Fruit fly (Drosophila melanogaster): Measurements from ENCODE around the gene CG13786.
A peak's percentile ranks its signal among the peaks of the same experiment; 100 is the strongest.

Gene CG13786

dm6 chr2L:7215657-7216056, 37.1 kb downstream of the CG13786 start (continued):
- TF ChIP-seq CG3407 (GFP tag; optimal IDR thresholded peaks at IDR 0.05) (peak; percentile 16), CG14667 (GFP tag; IDR thresholded peaks at IDR 0.05) (no peak), Drgx (GFP tag; IDR thresholded peaks at IDR 0.05) (no peak), Lim3 (GFP tag; IDR thresholded peaks at IDR 0.05) (no peak), CG17568 (GFP tag; optimal IDR thresholded peaks at IDR 0.05) (peak; percentile 50), stwl (tag; optimal IDR thresholded peaks at IDR 0.05) (no peak), Hand (GFP tag; optimal IDR thresholded peaks at IDR 0.05) (no peak), CG12744 (GFP tag; optimal IDR thresholded peaks at IDR 0.05) (no peak), C15 (GFP tag; IDR thresholded peaks at IDR 0.05) (no peak), sens-2 (GFP tag; IDR thresholded peaks at IDR 0.05) (no peak), Nf-YB (GFP tag; optimal IDR thresholded peaks at IDR 0.05) (no peak), prd (optimal IDR thresholded peaks at IDR 0.05) (no peak), prd (GFP tag; IDR thresholded peaks at IDR 0.05) (no peak), CG15269 (tag; optimal IDR thresholded peaks at IDR 0.05) (no peak), trh (GFP tag; optimal IDR thresholded peaks at IDR 0.05) (no peak), CG13894 (tag; optimal IDR thresholded peaks at IDR 0.05) (no peak), Hsf (GFP tag; optimal IDR thresholded peaks at IDR 0.05) (no peak), Xbp1 (GFP tag; optimal IDR thresholded peaks at IDR 0.05) (no peak), PHDP (tag; optimal IDR thresholded peaks at IDR 0.05) (peak; percentile 24), Ets97D (GFP tag; optimal IDR thresholded peaks at IDR 0.05) (no peak), BtbVII (GFP tag; optimal IDR thresholded peaks at IDR 0.05) (peak; percentile 30), Ptx1 (GFP tag; IDR thresholded peaks at IDR 0.05) (no peak), fd64A (GFP tag; optimal IDR thresholded peaks at IDR 0.05) (peak; percentile 24), CG17802 (tag; optimal IDR thresholded peaks at IDR 0.05) (no peak), Dip2 (GFP tag; IDR thresholded peaks at IDR 0.05) (no peak), CG17912 (GFP tag; optimal IDR thresholded peaks at IDR 0.05) (no peak), ham (GFP tag; IDR thresholded peaks at IDR 0.05) (no peak), Jarid2 (GFP tag; optimal IDR thresholded peaks at IDR 0.05) (no peak), CG7372 (GFP tag; IDR thresholded peaks at IDR 0.05) (no peak), D (optimal IDR thresholded peaks at IDR 0.05) (no peak), D (GFP tag; optimal IDR thresholded peaks at IDR 0.05) (no peak), pum (GFP tag; optimal IDR thresholded peaks at IDR 0.05) (no peak), Xrp1 (GFP tag; IDR thresholded peaks at IDR 0.05) (no peak), CG7839 (tag; optimal IDR thresholded peaks at IDR 0.05) (peak; percentile 7), CG31365 (tag; optimal IDR thresholded peaks at IDR 0.05) (no peak), caup (GFP tag; optimal IDR thresholded peaks at IDR 0.05; ENCODE audit: severe bottlenecking) (peak; percentile 25), org-1 (GFP tag; optimal IDR thresholded peaks at IDR 0.05) (peak; percentile 28), peb (GFP tag; IDR thresholded peaks at IDR 0.05) (no peak), CG9727 (GFP tag; optimal IDR thresholded peaks at IDR 0.05) (no peak), CG31441 (GFP tag; IDR thresholded peaks at IDR 0.05) (no peak), Sox100B (GFP tag; optimal IDR thresholded peaks at IDR 0.05) (no peak), CG1603 (tag; optimal IDR thresholded peaks at IDR 0.05) (peak; percentile 33), CG10366 (GFP tag; IDR thresholded peaks at IDR 0.05) (no peak), Vsx1 (GFP tag; optimal IDR thresholded peaks at IDR 0.05) (peak; percentile 25), Antp (GFP tag; optimal IDR thresholded peaks at IDR 0.05) (no peak), CG15514 (GFP tag; optimal IDR thresholded peaks at IDR 0.05) (peak; percentile 23), CG6813 (GFP tag; optimal IDR thresholded peaks at IDR 0.05) (peak; percentile 15), HLH54F (GFP tag; optimal IDR thresholded peaks at IDR 0.05) (no peak), CG12769 (tag; optimal IDR thresholded peaks at IDR 0.05) (peak; percentile 21), repo (GFP tag; optimal IDR thresholded peaks at IDR 0.05) (no peak), hth (optimal IDR thresholded peaks at IDR 0.05) (no peak), sens (GFP tag) (peak; percentile 65), mld (GFP tag; IDR thresholded peaks at IDR 0.05; ENCODE audit: partially characterized antibody) (no peak)
